Worm (Caenorhabditis elegans) whole organism, young adult: ENCODE results near the gene msp-50.

Experiments used
- B0019.2 ChIP-seq: fragments of 200-800 bp; sonication (Bioruptor generic); conservative IDR thresholded peaks from 2 replicates; pipeline ENCODE4 v1.3.6; 2022; ENCODE audit warnings: missing genetic modification reagents, missing genetic modification characterization, missing compliant biosample characterization
- B0336.3 ChIP-seq: fragments of 200-800 bp; sonication (Bioruptor generic); IDR thresholded peaks from 2 replicates; pipeline ENCODE4 v1.3.6; 2022; ENCODE audit warnings: missing genetic modification characterization, missing compliant biosample characterization
- C06A6.2 ChIP-seq: fragments of 200-800 bp; sonication (Bioruptor generic); conservative IDR thresholded peaks from 2 replicates; pipeline ENCODE4 v1.3.6; 2022; ENCODE audit warnings: missing genetic modification characterization, missing compliant biosample characterization
- F39B2.1 ChIP-seq: fragments of 200-800 bp; sonication (Bioruptor generic); IDR thresholded peaks from 2 replicates; pipeline ENCODE4 v1.3.6; 2022; ENCODE audit warnings: missing genetic modification reagents, missing genetic modification characterization, missing compliant biosample characterization
- F57A8.1 ChIP-seq: fragments of 200-800 bp; sonication (Bioruptor generic); optimal IDR thresholded peaks from 2 replicates; lab custom pipeline; 2018; ENCODE audit warnings: mild to moderate bottlenecking, missing genetic modification characterization, moderate library complexity, missing compliant biosample characterization
- K11D2.4 ChIP-seq: fragments of 200-800 bp; sonication (Bioruptor generic); IDR thresholded peaks from 2 replicates; pipeline ENCODE4 v1.3.6; 2022; ENCODE audit warnings: missing genetic modification reagents, missing genetic modification characterization, missing compliant biosample characterization
- ZK185.1 ChIP-seq: sonication (generic microtip); optimal IDR thresholded peaks from 2 replicates; lab custom pipeline; 2016; ENCODE audit warnings: mild to moderate bottlenecking, missing genetic modification characterization, missing compliant biosample characterization; ENCODE audit not compliant: poor library complexity, severe bottlenecking
- aptf-2 ChIP-seq: fragments of 200-800 bp; sonication (Bioruptor generic); conservative IDR thresholded peaks from 2 replicates; pipeline ENCODE4 v1.3.6; 2022; ENCODE audit warnings: missing genetic modification reagents, missing genetic modification characterization, missing compliant biosample characterization
- athp-1 ChIP-seq: sonication (generic microtip); optimal IDR thresholded peaks from 2 replicates; lab custom pipeline; 2017; ENCODE audit warnings: mild to moderate bottlenecking, missing genetic modification characterization, missing compliant biosample characterization
- attf-3 ChIP-seq: fragments of 200-800 bp; sonication (Bioruptor generic); conservative IDR thresholded peaks from 2 replicates; pipeline ENCODE4 v1.3.6; 2022; ENCODE audit warnings: missing genetic modification reagents, missing genetic modification characterization, missing compliant biosample characterization
- bed-2 ChIP-seq: fragments of 200-800 bp; sonication (Bioruptor generic); IDR thresholded peaks from 2 replicates; pipeline ENCODE4 v1.3.6; 2022; ENCODE audit warnings: missing genetic modification reagents, missing genetic modification characterization, missing compliant biosample characterization
- ccch-3 ChIP-seq: fragments of 200-800 bp; sonication (Bioruptor generic); optimal IDR thresholded peaks from 2 replicates; lab custom pipeline; 2018; ENCODE audit warnings: mild to moderate bottlenecking, missing genetic modification characterization, missing compliant biosample characterization
- ceh-100 ChIP-seq: fragments of 200-800 bp; sonication (Bioruptor generic); IDR thresholded peaks from 2 replicates; pipeline ENCODE4 v1.3.6; 2022; ENCODE audit warnings: missing genetic modification reagents, missing genetic modification characterization, missing compliant biosample characterization
- ceh-79 ChIP-seq: sonication (generic microtip); optimal IDR thresholded peaks from 2 replicates; lab custom pipeline; 2017; ENCODE audit warnings: mild to moderate bottlenecking, missing genetic modification characterization, missing compliant biosample characterization
- ceh-91 ChIP-seq: fragments of 200-800 bp; sonication (Bioruptor generic); IDR thresholded peaks from 2 replicates; pipeline ENCODE4 v1.3.6; 2022; ENCODE audit warnings: missing genetic modification reagents, missing genetic modification characterization, missing compliant biosample characterization
- dpl-1 ChIP-seq: fragments of 150-350 bp; optimal IDR thresholded peaks from 2 replicates; lab custom pipeline; 2014; ENCODE audit warnings: missing biosample characterization, missing genetic modification reagents, missing genetic modification characterization
- ets-4 ChIP-seq: fragments of 200-800 bp; sonication (Bioruptor generic); optimal IDR thresholded peaks from 2 replicates; lab custom pipeline; 2018; ENCODE audit warnings: mild to moderate bottlenecking, missing genetic modification characterization, missing compliant biosample characterization
- him-1 ChIP-seq: sonication (generic microtip); optimal IDR thresholded peaks from 2 replicates; lab custom pipeline; 2016; ENCODE audit warnings: missing genotype, missing genetic modification reagents, missing genetic modification characterization, missing compliant biosample characterization
- hlh-12 ChIP-seq: sonication (generic microtip); optimal IDR thresholded peaks from 2 replicates; lab custom pipeline; 2016; ENCODE audit warnings: missing genetic modification characterization, missing compliant biosample characterization
- hlh-26 ChIP-seq: fragments of 200-800 bp; sonication (Bioruptor generic); conservative IDR thresholded peaks from 2 replicates; pipeline ENCODE4 v1.3.6; 2022; ENCODE audit warnings: missing genetic modification reagents, missing genetic modification characterization, missing compliant biosample characterization
- hmg-1.2 ChIP-seq: fragments of 200-800 bp; sonication (Bioruptor generic); IDR thresholded peaks from 2 replicates; pipeline ENCODE4 v1.3.6; 2022; ENCODE audit warnings: missing genetic modification reagents, missing genetic modification characterization, missing compliant biosample characterization
- let-607 ChIP-seq, 2 experiments: fragments of 200-800 bp in 1 of 2; sonication (Bioruptor generic) in 1 of 2; sonication (generic microtip) in 1 of 2; optimal IDR thresholded peaks; 2 replicates each; lab custom pipeline; 2016 to 2018; ENCODE audit warnings: mild to moderate bottlenecking in 2 of 2, missing compliant biosample characterization in 2 of 2, missing genetic modification characterization in 2 of 2, moderate library complexity in 2 of 2, missing genotype in 1 of 2
- lin-35 ChIP-seq, 3 experiments: fragments of 150-350 bp in 2 of 3; sonication (generic microtip) in 1 of 3; optimal IDR thresholded peaks; 2 replicates each; lab custom pipeline; 2014 to 2018; ENCODE audit warnings: missing biosample characterization in 3 of 3, missing genetic modification characterization in 3 of 3, missing genetic modification reagents in 3 of 3
- lin-54 ChIP-seq: fragments of 200-800 bp; sonication (Bioruptor generic); optimal IDR thresholded peaks from 2 replicates; lab custom pipeline; 2018; ENCODE audit warnings: mild to moderate bottlenecking, missing genetic modification characterization, missing compliant biosample characterization
- madf-3 ChIP-seq: fragments of 200-800 bp; sonication (Bioruptor generic); IDR thresholded peaks from 2 replicates; pipeline ENCODE4 v1.3.6; 2022; ENCODE audit warnings: missing genetic modification reagents, missing genetic modification characterization, missing compliant biosample characterization
- mcd-1 ChIP-seq: fragments of 200-800 bp; sonication (Bioruptor generic); IDR thresholded peaks from 2 replicates; pipeline ENCODE4 v1.3.6; 2022; ENCODE audit warnings: missing genetic modification reagents, missing genetic modification characterization, missing compliant biosample characterization
- nfya-1 ChIP-seq: sonication (generic microtip); optimal IDR thresholded peaks from 2 replicates; lab custom pipeline; 2017; ENCODE audit warnings: antibody characterized with exemption, missing compliant biosample characterization, missing genetic modification characterization, borderline replicate concordance; ENCODE audit not compliant: insufficient read depth
- nhr-90 ChIP-seq: sonication (generic microtip); optimal IDR thresholded peaks from 2 replicates; lab custom pipeline; 2016; ENCODE audit warnings: missing genotype, mild to moderate bottlenecking, missing genetic modification characterization, missing compliant biosample characterization
- pbrm-1 ChIP-seq: fragments of 200-800 bp; sonication (Bioruptor generic); IDR thresholded peaks from 2 replicates; pipeline ENCODE4 v1.3.6; 2022; ENCODE audit warnings: missing genetic modification reagents, missing genetic modification characterization, missing compliant biosample characterization
- rec-8 ChIP-seq, 2 experiments: sonication (generic microtip); optimal IDR thresholded peaks; 2 replicates each; lab custom pipeline; 2016; ENCODE audit warnings: mild to moderate bottlenecking in 2 of 2, missing genetic modification characterization in 2 of 2, missing genetic modification reagents in 2 of 2, missing genotype in 2 of 2, missing biosample characterization in 1 of 2, missing compliant biosample characterization in 1 of 2, moderate library complexity in 1 of 2
- somi-1 ChIP-seq: fragments of 200-800 bp; sonication (Bioruptor generic); optimal IDR thresholded peaks from 2 replicates; lab custom pipeline; 2018; ENCODE audit warnings: mild to moderate bottlenecking, missing genetic modification characterization, missing compliant biosample characterization
- unc-130 ChIP-seq: sonication (generic microtip); optimal IDR thresholded peaks from 2 replicates; lab custom pipeline; 2016; ENCODE audit warnings: missing genetic modification reagents, missing genetic modification characterization, missing compliant biosample characterization
- xnd-1 ChIP-seq: sonication (generic microtip); optimal IDR thresholded peaks from 2 replicates; lab custom pipeline; 2016; ENCODE audit warnings: missing genotype, missing genetic modification reagents, missing genetic modification characterization, missing compliant biosample characterization
- ztf-26 ChIP-seq: sonication (generic microtip); optimal IDR thresholded peaks from 2 replicates; lab custom pipeline; 2017; ENCODE audit warnings: missing genetic modification characterization, missing compliant biosample characterization
- ztf-28 ChIP-seq: fragments of 200-800 bp; sonication (Bioruptor generic); IDR thresholded peaks from 2 replicates; pipeline ENCODE4 v1.3.6; 2022; ENCODE audit warnings: missing genetic modification reagents, missing genetic modification characterization, missing compliant biosample characterization

Gene msp-50

ce11 chrII:5212675-5213074 is 13.1 kb downstream of the msp-50 start, which contains the start of gene C34F11.1:
Gene C34F11.1 (plus strand): TSS chrII:5212975.
- no peak for TF ChIP-seq nfya-1 (tag; lab: Kevin White, UChicago)
- TF ChIP-seq C06A6.2 (GFP tag; lab: Robert Waterston, UW): no peak
- no peak for TF ChIP-seq ceh-91 (GFP tag; lab: Robert Waterston, UW)
- no peak for TF ChIP-seq xnd-1 (tag; lab: Kevin White, UChicago)

DNA sequence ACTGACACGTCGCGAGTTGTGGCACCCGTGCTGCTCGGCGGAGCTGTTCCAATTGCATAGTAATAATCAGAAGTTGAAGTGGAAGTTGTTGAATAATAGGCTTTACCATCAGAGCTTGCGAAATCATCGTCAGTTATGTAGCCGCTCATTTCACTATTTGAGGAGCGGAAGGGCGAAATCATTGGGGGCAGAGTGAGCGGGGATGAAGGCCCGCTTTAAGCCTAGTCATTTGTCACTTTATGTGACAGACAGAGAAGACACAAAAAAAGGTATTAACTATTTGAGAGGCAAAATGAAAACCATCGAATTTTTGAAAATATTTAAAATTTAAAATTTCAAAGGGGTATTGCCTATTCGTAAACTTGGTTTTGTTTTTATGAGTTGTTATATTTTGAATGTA is 18.8 kb downstream of the msp-50 start:
- TF ChIP-seq madf-3 (GFP tag; lab: Robert Waterston, UW): no peak
- no peak for TF ChIP-seq mcd-1
- TF ChIP-seq let-607 (tag; optimal IDR thresholded peaks at IDR 0.05; lab: Kevin White, UChicago): no peak
- no peak for TF ChIP-seq ztf-26
- no peak for TF ChIP-seq ceh-100 (GFP tag; lab: Robert Waterston, UW)
- no peak for TF ChIP-seq hlh-26 (GFP tag; lab: Robert Waterston, UW)
- no peak for TF ChIP-seq athp-1 (tag; lab: Kevin White, UChicago)
- TF ChIP-seq attf-3: no peak

- TF ChIP-seq ets-4 (GFP tag; lab: Kevin White, UChicago): no peak
- TF ChIP-seq aptf-2 (GFP tag; lab: Robert Waterston, UW): no peak
- no peak for TF ChIP-seq dpl-1 (GFP tag; lab: Kevin White, UChicago)
- no peak for TF ChIP-seq B0019.2 (GFP tag; lab: Robert Waterston, UW)
Measured at ce11 chrII:5220648-5221047, 21.1 kb downstream of the msp-50 start.

- TF ChIP-seq let-607 (tag; optimal IDR thresholded peaks at IDR 0.05; lab: Kevin White, UChicago): no peak
- no peak for TF ChIP-seq ccch-3 (GFP tag; lab: Kevin White, UChicago)
- no peak for TF ChIP-seq lin-35 (GFP tag; optimal IDR thresholded peaks at IDR 0.05; lab: Kevin White, UChicago)
- no peak for TF ChIP-seq ceh-79 (tag; lab: Kevin White, UChicago)
- no peak for TF ChIP-seq pbrm-1 (GFP tag; lab: Robert Waterston, UW)
- no peak for TF ChIP-seq ZK185.1 (tag; lab: Kevin White, UChicago)
- no peak for TF ChIP-seq B0336.3 (GFP tag; lab: Robert Waterston, UW)
- TF ChIP-seq ceh-100 (GFP tag; lab: Robert Waterston, UW): no peak
- TF ChIP-seq aptf-2 (GFP tag; lab: Robert Waterston, UW): no peak
- TF ChIP-seq K11D2.4 (GFP tag; lab: Robert Waterston, UW): no peak
- no peak for TF ChIP-seq somi-1 (GFP tag; lab: Kevin White, UChicago)
- no peak for TF ChIP-seq bed-2 (GFP tag; lab: Robert Waterston, UW)
- no peak for TF ChIP-seq nhr-90 (tag; lab: Kevin White, UChicago)
- TF ChIP-seq lin-54 (GFP tag; lab: Kevin White, UChicago): no peak
- no peak for TF ChIP-seq unc-130 (GFP tag; lab: Kevin White, UChicago)
Measured at ce11 chrII:5222830-5223229, 23.2 kb downstream of the msp-50 start.

- no peak for TF ChIP-seq ztf-28 (GFP tag; lab: Robert Waterston, UW)
- TF ChIP-seq rec-8 (tag; optimal IDR thresholded peaks at IDR 0.05; lab: Kevin White, UChicago): no peak
- no peak for TF ChIP-seq F57A8.1
- no peak for TF ChIP-seq ztf-26
- TF ChIP-seq F39B2.1: no peak
- TF ChIP-seq hmg-1.2 (GFP tag; lab: Robert Waterston, UW): no peak
- TF ChIP-seq hlh-12 (tag; lab: Kevin White, UChicago): no peak
- no peak for TF ChIP-seq him-1 (tag; lab: Kevin White, UChicago)
Measured at ce11 chrII:5225284-5225683, 25.7 kb downstream of the msp-50 start, which contains the start of gene dsh-1. Gene dsh-1 (minus strand): TSS chrII:5225384.
